Worm (Caenorhabditis elegans) whole organism, L3 larva: ENCODE data around the gene B0001.4.

Experiments
- elt-3 ChIP-seq, 3 experiments: fragments of 150-350 bp in 1 of 3; sonication (generic microtip) in 2 of 3; optimal IDR thresholded peaks; 2 replicates in 2 of 3; 4 replicates in 1 of 3; lab custom pipeline; 2014 to 2017; ENCODE audit warnings: missing biosample characterization in 3 of 3, missing genetic modification characterization in 3 of 3
- lin-39 ChIP-seq: fragments of 150-350 bp; optimal IDR thresholded peaks from 2 replicates; lab custom pipeline; 2018; ENCODE audit warnings: missing biosample characterization, missing genetic modification reagents, missing genetic modification characterization
- nhr-12 ChIP-seq: fragments of 150-350 bp; optimal IDR thresholded peaks from 2 replicates; lab custom pipeline; 2014; ENCODE audit warnings: missing biosample characterization, missing genetic modification characterization
- pqm-1 ChIP-seq: fragments of 150-350 bp; optimal IDR thresholded peaks from 2 replicates; lab custom pipeline; 2017; ENCODE audit warnings: missing biosample characterization, missing genetic modification characterization, inconsistent platforms
- skn-1 ChIP-seq: fragments of 150-350 bp; optimal IDR thresholded peaks from 2 replicates; lab custom pipeline; 2014; ENCODE audit warnings: missing biosample characterization, missing genetic modification characterization

ce11 chrIV:12162732-12163131 lies 24.7 kb upstream of the B0001.4 start:
- TF ChIP-seq nhr-12: no peak
- no peak for TF ChIP-seq skn-1 (tag; lab: Kevin White, UChicago)
- no peak for TF ChIP-seq lin-39 (tag; lab: Kevin White, UChicago)
- no peak for TF ChIP-seq elt-3 (tag; optimal IDR thresholded peaks at IDR 0.05; lab: Kevin White, UChicago)
- TF ChIP-seq pqm-1 (tag; lab: Kevin White, UChicago): no peak
